Fruit fly (Drosophila melanogaster) whole organism, embryonic: ENCODE data around the gene CG34183.

Source experiments
- B-H2 ChIP-seq: fragments of 200-800 bp; sonication (Bioruptor generic); optimal IDR thresholded peaks from 2 replicates; lab custom pipeline; 2018; ENCODE audit warnings: missing biosample characterization, mild to moderate bottlenecking, missing genetic modification characterization
- Blimp-1 ChIP-seq: fragments of 200-800 bp; sonication (Bioruptor generic); optimal IDR thresholded peaks from 3 replicates; lab custom pipeline; 2018; ENCODE audit warnings: missing biosample characterization, missing genetic modification characterization, mild to moderate bottlenecking, moderate library complexity, missing genetic modification reagents
- CG10462 ChIP-seq: fragments of 200-800 bp; sonication (Bioruptor generic); optimal IDR thresholded peaks from 2 replicates; lab custom pipeline; 2016; ENCODE audit warnings: missing biosample characterization, missing genetic modification characterization
- CG10543 ChIP-seq: fragments of 200-800 bp; sonication (Bioruptor generic); optimal IDR thresholded peaks from 3 replicates; lab custom pipeline; 2017; ENCODE audit warnings: missing biosample characterization, mild to moderate bottlenecking, missing genetic modification characterization, moderate library complexity
- CG13296 ChIP-seq: fragments of 200-800 bp; sonication (Bioruptor generic); optimal IDR thresholded peaks from 3 replicates; lab custom pipeline; 2018; ENCODE audit warnings: missing biosample characterization, mild to moderate bottlenecking, missing genetic modification characterization
- CG14965 ChIP-seq: fragments of 200-800 bp; sonication (Bioruptor generic); optimal IDR thresholded peaks from 2 replicates; lab custom pipeline; 2016; ENCODE audit warnings: missing biosample characterization, missing genetic modification characterization, borderline replicate concordance
- CG18476 ChIP-seq: fragments of 200-800 bp; sonication (Bioruptor generic); optimal IDR thresholded peaks from 2 replicates; lab custom pipeline; 2016; ENCODE audit warnings: missing biosample characterization, mild to moderate bottlenecking, missing genetic modification characterization
- CG18619 ChIP-seq: fragments of 200-800 bp; sonication (Bioruptor generic); optimal IDR thresholded peaks from 3 replicates; lab custom pipeline; 2017; ENCODE audit warnings: missing biosample characterization, mild to moderate bottlenecking, missing genetic modification characterization
- CG2202 ChIP-seq: fragments of 200-800 bp; sonication (Bioruptor generic); optimal IDR thresholded peaks from 2 replicates; lab custom pipeline; 2018; ENCODE audit warnings: missing biosample characterization, mild to moderate bottlenecking, missing genetic modification characterization
- CG30403 ChIP-seq: fragments of 200-800 bp; sonication (Bioruptor generic); optimal IDR thresholded peaks from 3 replicates; lab custom pipeline; 2016; ENCODE audit warnings: missing biosample characterization, missing genetic modification characterization
- CG31224 ChIP-seq: fragments of 200-800 bp; sonication (Bioruptor generic); IDR thresholded peaks from 2 replicates; pipeline ENCODE4 v1.3.6; 2022; ENCODE audit warnings: missing biosample characterization, missing genetic modification characterization
- CG3407 ChIP-seq: fragments of 200-800 bp; sonication (Bioruptor generic); optimal IDR thresholded peaks from 2 replicates; lab custom pipeline; 2018; ENCODE audit warnings: missing biosample characterization, mild to moderate bottlenecking, missing genetic modification characterization
- CG6854 ChIP-seq: fragments of 200-800 bp; sonication (Bioruptor generic); optimal IDR thresholded peaks from 3 replicates; lab custom pipeline; 2017; ENCODE audit warnings: missing biosample characterization, mild to moderate bottlenecking, missing genetic modification characterization
- CG7786 ChIP-seq: fragments of 200-800 bp; sonication (Bioruptor generic); optimal IDR thresholded peaks from 2 replicates; lab custom pipeline; 2016; ENCODE audit warnings: missing biosample characterization, missing genetic modification characterization
- Camta ChIP-seq: fragments of 200-800 bp; sonication (Bioruptor generic); optimal IDR thresholded peaks from 2 replicates; lab custom pipeline; 2016; ENCODE audit warnings: missing biosample characterization, missing genetic modification characterization
- CoRest ChIP-seq: fragments of 200-800 bp; sonication (Bioruptor generic); optimal IDR thresholded peaks from 3 replicates; lab custom pipeline; 2018; ENCODE audit warnings: missing biosample characterization, mild to moderate bottlenecking, missing genetic modification characterization, moderate library complexity
- Doc3 ChIP-seq: fragments of 200-800 bp; sonication (Bioruptor generic); IDR thresholded peaks from 3 replicates; pipeline ENCODE4 v1.3.6; 2022; ENCODE audit warnings: missing biosample characterization, missing genetic modification characterization; ENCODE audit not compliant: partially characterized antibody
- Hand ChIP-seq: fragments of 200-800 bp; sonication (Bioruptor generic); optimal IDR thresholded peaks from 2 replicates; lab custom pipeline; 2017; ENCODE audit warnings: mild to moderate bottlenecking, missing biosample characterization, missing genetic modification reagents, missing genetic modification characterization
- Hsf ChIP-seq: fragments of 200-800 bp; sonication (Bioruptor generic); optimal IDR thresholded peaks from 3 replicates; lab custom pipeline; 2016; ENCODE audit warnings: missing biosample characterization, missing genetic modification characterization
- Usf ChIP-seq: fragments of 200-800 bp; sonication (Bioruptor generic); optimal IDR thresholded peaks from 2 replicates; lab custom pipeline; 2017; ENCODE audit warnings: missing genotype, missing biosample characterization, missing genetic modification characterization
- btn ChIP-seq: fragments of 200-800 bp; sonication (Bioruptor generic); optimal IDR thresholded peaks from 2 replicates; lab custom pipeline; 2016; ENCODE audit warnings: missing biosample characterization, missing genetic modification characterization
- cg ChIP-seq: fragments of 200-800 bp; sonication (Bioruptor generic); optimal IDR thresholded peaks from 3 replicates; lab custom pipeline; 2019; ENCODE audit warnings: missing biosample characterization, mild to moderate bottlenecking, missing genetic modification characterization, moderate library complexity
- chm ChIP-seq: fragments of 200-800 bp; sonication (Bioruptor generic); IDR thresholded peaks from 2 replicates; pipeline ENCODE4 v1.3.6; 2022; ENCODE audit warnings: missing biosample characterization, missing genetic modification characterization
- danr ChIP-seq: fragments of 200-800 bp; sonication (Bioruptor generic); IDR thresholded peaks from 2 replicates; pipeline ENCODE4 v1.3.6; 2022; ENCODE audit warnings: missing biosample characterization, missing genetic modification characterization
- dati ChIP-seq: fragments of 200-800 bp; sonication (Bioruptor generic); IDR thresholded peaks from 2 replicates; pipeline ENCODE4 v1.3.6; 2022; ENCODE audit warnings: missing biosample characterization, missing genetic modification characterization
- emc ChIP-seq: fragments of 200-800 bp; sonication (Bioruptor generic); optimal IDR thresholded peaks from 2 replicates; lab custom pipeline; 2016; ENCODE audit warnings: missing biosample characterization, missing genetic modification characterization
- fd64A ChIP-seq: fragments of 200-800 bp; sonication (Bioruptor generic); optimal IDR thresholded peaks from 3 replicates; lab custom pipeline; 2018; ENCODE audit warnings: missing biosample characterization, mild to moderate bottlenecking, missing genetic modification characterization
- grau ChIP-seq: fragments of 200-800 bp; optimal IDR thresholded peaks from 3 replicates; lab custom pipeline; 2019; ENCODE audit warnings: missing biosample characterization, mild to moderate bottlenecking, missing genetic modification characterization, moderate library complexity
- hkb ChIP-seq, 2 experiments: fragments of 200-800 bp in 1 of 2; fragments of >200 bp in 1 of 2; sonication (Bioruptor generic) in 1 of 2; IDR thresholded peaks in 1 of 2; optimal IDR thresholded peaks in 1 of 2; 2 replicates each; pipeline versions ENCODE4 v1.3.6 to Lab custom; 2017 to 2022; ENCODE audit warnings: missing biosample characterization in 1 of 2, missing genetic modification characterization in 1 of 2
- ind ChIP-seq: fragments of 200-800 bp; sonication (Bioruptor generic); optimal IDR thresholded peaks from 3 replicates; lab custom pipeline; 2016; ENCODE audit warnings: missing biosample characterization, missing genetic modification characterization
- nerfin-1 ChIP-seq: fragments of 200-800 bp; sonication (Bioruptor generic); optimal IDR thresholded peaks from 3 replicates; lab custom pipeline; 2019; ENCODE audit warnings: missing biosample characterization, mild to moderate bottlenecking, missing genetic modification characterization, moderate library complexity
- nerfin-2 ChIP-seq: fragments of 200-800 bp; sonication (Bioruptor generic); IDR thresholded peaks from 2 replicates; pipeline ENCODE4 v1.3.6; 2022; ENCODE audit warnings: missing biosample characterization, missing genetic modification characterization; ENCODE audit not compliant: partially characterized antibody
- nmo ChIP-seq: fragments of 200-800 bp; sonication (Bioruptor generic); optimal IDR thresholded peaks from 2 replicates; lab custom pipeline; 2018; ENCODE audit warnings: missing biosample characterization, mild to moderate bottlenecking, missing genetic modification characterization, moderate library complexity
- nom ChIP-seq: fragments of 200-800 bp; sonication (Bioruptor generic); optimal IDR thresholded peaks from 2 replicates; lab custom pipeline; 2017; ENCODE audit warnings: missing biosample characterization, missing genetic modification characterization, mild to moderate bottlenecking, moderate library complexity, missing genetic modification reagents
- pita ChIP-seq: fragments of 200-800 bp; sonication (Bioruptor generic); optimal IDR thresholded peaks from 2 replicates; lab custom pipeline; 2017; ENCODE audit warnings: missing biosample characterization, mild to moderate bottlenecking, missing genetic modification characterization
- prd ChIP-seq, 3 experiments: fragments of >200 bp in 2 of 3; fragments of 200-800 bp in 1 of 3; sonication (Bioruptor generic) in 1 of 3; optimal IDR thresholded peaks in 2 of 3; IDR thresholded peaks in 1 of 3; 2 replicates in 2 of 3; 3 replicates in 1 of 3; pipeline versions ENCODE4 v1.3.6 to Lab custom; 2017 to 2022; ENCODE audit warnings: missing biosample characterization in 1 of 3, missing genetic modification characterization in 1 of 3
- rib ChIP-seq: fragments of 200-800 bp; sonication (Bioruptor generic); IDR thresholded peaks from 2 replicates; pipeline ENCODE4 v1.3.6; 2022; ENCODE audit warnings: missing biosample characterization, missing genetic modification characterization
- scrt ChIP-seq: fragments of 200-800 bp; sonication (Bioruptor generic); optimal IDR thresholded peaks from 2 replicates; lab custom pipeline; 2018; ENCODE audit warnings: missing biosample characterization, mild to moderate bottlenecking, missing genetic modification characterization, moderate library complexity
- sens ChIP-seq: fragments of 200-800 bp; sonication (Bioruptor generic); peaks from one replicate; lab custom pipeline; 2016; ENCODE audit warnings: missing biosample characterization, missing genetic modification characterization
- sisA ChIP-seq: fragments of 200-800 bp; sonication (Bioruptor generic); IDR thresholded peaks from 2 replicates; pipeline ENCODE4 v1.3.6; 2022; ENCODE audit warnings: missing biosample characterization, missing genetic modification characterization
- slbo ChIP-seq: fragments of 200-800 bp; sonication (Bioruptor generic); IDR thresholded peaks from 2 replicates; pipeline ENCODE4 v1.3.6; 2022; ENCODE audit warnings: missing biosample characterization, missing genetic modification characterization
- toy ChIP-seq: fragments of 200-800 bp; sonication (Bioruptor generic); IDR thresholded peaks from 2 replicates; pipeline ENCODE4 v1.3.6; 2022; ENCODE audit warnings: missing biosample characterization, missing genetic modification characterization
- wdn ChIP-seq: fragments of 200-800 bp; sonication (Bioruptor generic); IDR thresholded peaks from 2 replicates; pipeline ENCODE4 v1.3.6; 2022; ENCODE audit warnings: missing biosample characterization, missing genetic modification characterization

CG34183 gene

dm6 chr2L:9918020-9918959, 27.7 kb upstream of the CG34183 start, which contains the start of the genes CG5885 and CG4598 (continued):
- no peak for TF ChIP-seq Usf (GFP tag; lab: Kevin White, UChicago)
- TF ChIP-seq CG18619 (GFP tag; lab: Kevin White, UChicago): peak; percentile 69
- peak; percentile 57 for TF ChIP-seq CG10462 (GFP tag; lab: Kevin White, UChicago)
- peak; percentile 96 for TF ChIP-seq nom (GFP tag; lab: Kevin White, UChicago)
- TF ChIP-seq, all 482 proteins: peak for 313

dm6 chr2L:9915011-9915850, 24.7 kb upstream of the CG34183 start, which contains the start of gene yip2:
yip2 (plus strand) TSS chr2L:9915253.
- peak; percentile 49 for TF ChIP-seq CG30403 (GFP tag; lab: Kevin White, UChicago)
- no peak for TF ChIP-seq toy (GFP tag; lab: Robert Waterston, UW)
- no peak for TF ChIP-seq emc (GFP tag; lab: Kevin White, UChicago)
- TF ChIP-seq CG3407: peak; percentile 37
- TF ChIP-seq slbo: peak; percentile 75
- TF ChIP-seq Blimp-1 (GFP tag; lab: Kevin White, UChicago): peak; percentile 42
- TF ChIP-seq wdn (GFP tag; lab: Robert Waterston, UW): no peak
- no peak for TF ChIP-seq Camta
- TF ChIP-seq nerfin-1 (tag; lab: Kevin White, UChicago): peak; percentile 3
- TF ChIP-seq pita (GFP tag; lab: Kevin White, UChicago): no peak
- no peak for TF ChIP-seq fd64A (GFP tag; lab: Kevin White, UChicago)
- peak; percentile 83 for TF ChIP-seq sens (GFP tag; lab: Kevin White, UChicago)
- TF ChIP-seq CG10543 (GFP tag; lab: Kevin White, UChicago): peak; percentile 59
- TF ChIP-seq btn (GFP tag; lab: Kevin White, UChicago): no peak
- peak; percentile 40; the same call in 1 of the 2 replicates for TF ChIP-seq dati
- 0 out of 2 replicates have a peak, but pooled peaks have one; percentile 17 for TF ChIP-seq sisA (GFP tag; lab: Robert Waterston, UW)
- TF ChIP-seq CoRest: peak; percentile 42
- TF ChIP-seq ind: peak; percentile 61
- no peak for TF ChIP-seq danr (GFP tag; lab: Robert Waterston, UW)
- peak; percentile 22 for TF ChIP-seq nmo
- TF ChIP-seq CG7786 (GFP tag; lab: Kevin White, UChicago): peak; percentile 53
- TF ChIP-seq CG31224 (GFP tag; lab: Robert Waterston, UW): no peak; the same call in none of the 2 replicates
- TF ChIP-seq CG2202: no peak
- TF ChIP-seq CG6854: peak; percentile 57
- TF ChIP-seq hkb (optimal IDR thresholded peaks at IDR 0.05; lab: Kevin White, UChicago): no peak
- TF ChIP-seq hkb (GFP tag; IDR thresholded peaks at IDR 0.05; lab: Robert Waterston, UW): peak; percentile 76
- no peak for TF ChIP-seq Doc3 (GFP tag; lab: Robert Waterston, UW)
- TF ChIP-seq CG18476: no peak
- TF ChIP-seq chm (GFP tag; lab: Robert Waterston, UW): peak; percentile 64; the same call in 1 of the 2 replicates
- peak; percentile 70 for TF ChIP-seq grau (tag; lab: Kevin White, UChicago)
- TF ChIP-seq B-H2 (GFP tag; lab: Kevin White, UChicago): peak; percentile 66
- peak; percentile 89 for TF ChIP-seq CG13296
- TF ChIP-seq scrt (GFP tag; lab: Kevin White, UChicago): peak; percentile 51
- peak; percentile 62 for TF ChIP-seq Hsf (GFP tag; lab: Kevin White, UChicago)
- TF ChIP-seq Hand: peak; percentile 54
- no peak for TF ChIP-seq CG14965 (GFP tag; lab: Kevin White, UChicago)
- TF ChIP-seq rib (GFP tag; lab: Robert Waterston, UW): peak; percentile 68; the same call in 1 of the 2 replicates
- TF ChIP-seq prd (optimal IDR thresholded peaks at IDR 0.05; lab: Kevin White, UChicago): no peak
- peak; percentile 65 for TF ChIP-seq prd (GFP tag; IDR thresholded peaks at IDR 0.05; lab: Robert Waterston, UW)
- TF ChIP-seq nerfin-2 (GFP tag; lab: Robert Waterston, UW): no peak
- no peak for TF ChIP-seq cg (GFP tag; lab: Kevin White, UChicago)
